Worm (Caenorhabditis elegans) whole organism, late embryonic: ENCODE data around the gene glrx-3.
"Not testable (repeated sequence)": the region's sequence is repeated elsewhere in the genome, so short reads cannot be mapped to it uniquely, and the experiment has no call there.

Experiments
- gmeb-2 ChIP-seq: sonication (generic microtip); optimal IDR thresholded peaks from 2 replicates; lab custom pipeline; 2016; ENCODE audit warnings: missing genetic modification characterization, inconsistent platforms, missing compliant biosample characterization
- hlh-15 ChIP-seq: sonication (generic microtip); optimal IDR thresholded peaks from 2 replicates; lab custom pipeline; 2016; ENCODE audit warnings: missing genetic modification characterization, missing compliant biosample characterization
- pha-4 ChIP-seq: fragments of 150-350 bp; optimal IDR thresholded peaks from 2 replicates; lab custom pipeline; 2018; ENCODE audit warnings: missing biosample characterization, missing genetic modification reagents, missing genetic modification characterization

ce11 chrV:4333518-4333917 is 7.6 kb downstream of the glrx-3 start:
- TF ChIP-seq gmeb-2, hlh-15, pha-4 (tag; lab: Kevin White, UChicago): not testable (repeated sequence)
